Worm (Caenorhabditis elegans) whole organism, L4 larva: ENCODE results near the gene nhr-173.
A peak's percentile ranks its signal among the peaks of the same experiment; 100 is the strongest.

ENCODE experiments used
- D1046.2 ChIP-seq: fragments of 200-800 bp; sonication (Bioruptor generic); IDR thresholded peaks from 2 replicates; pipeline ENCODE4 v1.3.6; 2022; ENCODE audit warnings: missing genetic modification characterization, missing compliant biosample characterization
- R02D3.7 ChIP-seq: fragments of 150-350 bp; sonication (generic microtip); optimal IDR thresholded peaks from 3 replicates; lab custom pipeline; 2014; ENCODE audit warnings: missing biosample characterization, missing genetic modification characterization
- dmd-9 ChIP-seq: fragments of 200-800 bp; sonication (Bioruptor generic); IDR thresholded peaks from 2 replicates; pipeline ENCODE4 v1.3.6; 2022; ENCODE audit warnings: missing genetic modification reagents, missing genetic modification characterization, missing compliant biosample characterization
- hlh-30 ChIP-seq: sonication (generic microtip); optimal IDR thresholded peaks from 2 replicates; lab custom pipeline; 2017; ENCODE audit warnings: antibody characterized with exemption, mild to moderate bottlenecking, missing genetic modification characterization, missing compliant biosample characterization; ENCODE audit not compliant: insufficient read depth
- lin-38 ChIP-seq: fragments of 200-800 bp; sonication (Bioruptor generic); IDR thresholded peaks from 2 replicates; pipeline ENCODE4 v1.3.6; 2022; ENCODE audit warnings: missing genetic modification reagents, missing genetic modification characterization, missing compliant biosample characterization
- lin-39 ChIP-seq: fragments of 150-350 bp; optimal IDR thresholded peaks from 2 replicates; lab custom pipeline; 2014; ENCODE audit warnings: missing biosample characterization, missing genetic modification reagents, missing genetic modification characterization
- nhr-25 ChIP-seq: sonication (generic microtip); optimal IDR thresholded peaks from 2 replicates; lab custom pipeline; 2017; ENCODE audit warnings: missing genetic modification characterization, mild to moderate bottlenecking, missing compliant biosample characterization, antibody characterized with exemption, moderate library complexity, borderline replicate concordance; ENCODE audit not compliant: insufficient read depth
- nhr-6 ChIP-seq: fragments of 150-350 bp; optimal IDR thresholded peaks from 2 replicates; lab custom pipeline; 2014; ENCODE audit warnings: missing biosample characterization, missing genetic modification characterization
- pqm-1 ChIP-seq: sonication (generic microtip); optimal IDR thresholded peaks from 2 replicates; lab custom pipeline; 2017; ENCODE audit warnings: missing biosample characterization, missing genetic modification characterization
- set-16 ChIP-seq: fragments of 200-800 bp; sonication (Bioruptor generic); IDR thresholded peaks from 2 replicates; pipeline ENCODE4 v1.3.6; 2022; ENCODE audit warnings: missing genetic modification reagents, missing genetic modification characterization, missing compliant biosample characterization
- unc-39 ChIP-seq: sonication (generic microtip); optimal IDR thresholded peaks from 2 replicates; lab custom pipeline; 2017; ENCODE audit warnings: missing biosample characterization, missing genetic modification characterization

ce11 chrX:6674333-6674919 is 19.1 kb downstream of the nhr-173 start, which contains the start of gene F38B6.4:
- TF ChIP-seq lin-38 (GFP tag; lab: Robert Waterston, UW): no peak
- peak; percentile 48 for TF ChIP-seq pqm-1
- TF ChIP-seq hlh-30 (tag; lab: Kevin White, UChicago): no peak
- TF ChIP-seq D1046.2 (GFP tag; lab: Robert Waterston, UW): no peak
- TF ChIP-seq unc-39 (tag; lab: Kevin White, UChicago): no peak
- TF ChIP-seq set-16: no peak
- no peak for TF ChIP-seq dmd-9 (GFP tag; lab: Robert Waterston, UW)
- TF ChIP-seq R02D3.7 (tag; lab: Kevin White, UChicago): no peak
- no peak for TF ChIP-seq nhr-25 (tag; lab: Kevin White, UChicago)
- TF ChIP-seq lin-39 (tag; lab: Kevin White, UChicago): no peak
- TF ChIP-seq nhr-6 (tag; lab: Kevin White, UChicago): no peak
